Fruit fly (Drosophila melanogaster) whole organism, embryonic: ENCODE data around the gene CG31265.

ENCODE experiments used
- Adf1 ChIP-seq: fragments of 200-800 bp; sonication (Bioruptor generic); IDR thresholded peaks from 2 replicates; pipeline ENCODE4 v1.3.6; 2022; ENCODE audit warnings: missing biosample characterization, missing genetic modification characterization
- Antp ChIP-seq: fragments of 200-800 bp; sonication (Bioruptor generic); optimal IDR thresholded peaks from 3 replicates; lab custom pipeline; 2016; ENCODE audit warnings: missing biosample characterization, missing genetic modification characterization
- B-H1 ChIP-seq: fragments of 200-800 bp; sonication (Bioruptor generic); IDR thresholded peaks from 3 replicates; pipeline ENCODE4 v1.3.6; 2022; ENCODE audit warnings: missing biosample characterization, missing genetic modification characterization
- Bgb ChIP-seq: fragments of 200-800 bp; sonication (Bioruptor generic); IDR thresholded peaks from 2 replicates; pipeline ENCODE4 v1.3.6; 2022; ENCODE audit warnings: missing biosample characterization, missing genetic modification characterization; ENCODE audit not compliant: partially characterized antibody
- CG1024 ChIP-seq: fragments of 200-800 bp; sonication (Bioruptor generic); IDR thresholded peaks from 2 replicates; pipeline ENCODE4 v1.3.6; 2022; ENCODE audit warnings: missing biosample characterization, missing genetic modification characterization
- CG12236 ChIP-seq: fragments of 200-800 bp; sonication (Bioruptor generic); optimal IDR thresholded peaks from 2 replicates; lab custom pipeline; 2016; ENCODE audit warnings: missing biosample characterization, missing genetic modification characterization
- CG12299 ChIP-seq: fragments of 200-800 bp; sonication (Bioruptor generic); optimal IDR thresholded peaks from 2 replicates; lab custom pipeline; 2018; ENCODE audit warnings: missing biosample characterization, mild to moderate bottlenecking, missing genetic modification characterization
- CG15479 ChIP-seq: fragments of 200-800 bp; sonication (Bioruptor generic); optimal IDR thresholded peaks from 3 replicates; lab custom pipeline; 2019; ENCODE audit warnings: missing biosample characterization, mild to moderate bottlenecking, missing genetic modification characterization, moderate library complexity
- CG17186 ChIP-seq: fragments of 200-800 bp; sonication (Bioruptor generic); optimal IDR thresholded peaks from 3 replicates; lab custom pipeline; 2017; ENCODE audit warnings: missing biosample characterization, missing genetic modification reagents, missing genetic modification characterization
- CG17385 ChIP-seq: fragments of 200-800 bp; sonication (Bioruptor generic); optimal IDR thresholded peaks from 3 replicates; lab custom pipeline; 2018; ENCODE audit warnings: missing biosample characterization, mild to moderate bottlenecking, missing genetic modification characterization
- CG17912 ChIP-seq: fragments of 200-800 bp; sonication (Bioruptor generic); optimal IDR thresholded peaks from 2 replicates; lab custom pipeline; 2018; ENCODE audit warnings: missing biosample characterization, mild to moderate bottlenecking, missing genetic modification characterization
- CG18599 ChIP-seq: fragments of 200-800 bp; sonication (Bioruptor generic); optimal IDR thresholded peaks from 3 replicates; lab custom pipeline; 2017; ENCODE audit warnings: missing biosample characterization, missing genetic modification characterization, mild to moderate bottlenecking, moderate library complexity, missing genetic modification reagents
- CG31224 ChIP-seq: fragments of 200-800 bp; sonication (Bioruptor generic); IDR thresholded peaks from 2 replicates; pipeline ENCODE4 v1.3.6; 2022; ENCODE audit warnings: missing biosample characterization, missing genetic modification characterization
- CG3163 ChIP-seq: fragments of 200-800 bp; sonication (Bioruptor generic); optimal IDR thresholded peaks from 3 replicates; lab custom pipeline; 2016; ENCODE audit warnings: missing biosample characterization, missing genetic modification characterization
- CG3726 ChIP-seq: fragments of 200-800 bp; sonication (Bioruptor generic); IDR thresholded peaks from 3 replicates; pipeline ENCODE4, ENCODE4 v1.3.6; 2022; ENCODE audit warnings: missing biosample characterization, missing genetic modification characterization
- CG7928 ChIP-seq: fragments of 200-800 bp; sonication (Bioruptor generic); optimal IDR thresholded peaks from 2 replicates; lab custom pipeline; 2017; ENCODE audit warnings: missing biosample characterization, mild to moderate bottlenecking, missing genetic modification characterization
- CG8924 ChIP-seq: fragments of 200-800 bp; optimal IDR thresholded peaks from 3 replicates; lab custom pipeline; 2019; ENCODE audit warnings: missing biosample characterization, mild to moderate bottlenecking, missing genetic modification characterization, moderate library complexity
- CTCF ChIP-seq: fragments of 200-800 bp; sonication (Bioruptor generic); optimal IDR thresholded peaks from 2 replicates; lab custom pipeline; 2017; ENCODE audit warnings: missing biosample characterization, mild to moderate bottlenecking, missing genetic modification characterization, moderate library complexity
- D19A ChIP-seq: fragments of 200-800 bp; optimal IDR thresholded peaks from 3 replicates; lab custom pipeline; 2019; ENCODE audit warnings: missing biosample characterization, mild to moderate bottlenecking, missing genetic modification characterization, moderate library complexity
- GATAe ChIP-seq: fragments of 200-800 bp; sonication (Bioruptor generic); conservative IDR thresholded peaks from 2 replicates; pipeline ENCODE4 v1.3.6; 2022; ENCODE audit warnings: missing biosample characterization, missing genetic modification characterization
- HLH3B ChIP-seq: fragments of 200-800 bp; sonication (Bioruptor generic); IDR thresholded peaks from 2 replicates; pipeline ENCODE4 v1.3.6; 2022; ENCODE audit warnings: missing biosample characterization, missing genetic modification characterization
- HLH4C ChIP-seq: fragments of 200-800 bp; sonication (Bioruptor generic); IDR thresholded peaks from 3 replicates; pipeline ENCODE4 v1.3.6; 2022; ENCODE audit warnings: missing biosample characterization, missing genetic modification characterization; ENCODE audit not compliant: partially characterized antibody
- Hr39 ChIP-seq: fragments of >200 bp; optimal IDR thresholded peaks from 2 replicates; lab custom pipeline; 2017
- Mes4 ChIP-seq: fragments of 200-800 bp; sonication (Bioruptor generic); optimal IDR thresholded peaks from 2 replicates; lab custom pipeline; 2016; ENCODE audit warnings: missing biosample characterization, missing genetic modification characterization
- NFAT ChIP-seq: fragments of 200-800 bp; sonication (Bioruptor generic); IDR thresholded peaks from 2 replicates; pipeline ENCODE4 v1.3.6; 2022; ENCODE audit warnings: missing biosample characterization, missing genetic modification characterization
- Sry-δ ChIP-seq: fragments of 200-800 bp; sonication (Bioruptor generic); optimal IDR thresholded peaks from 2 replicates; lab custom pipeline; 2016; ENCODE audit warnings: missing biosample characterization, missing genetic modification characterization
- TFAM ChIP-seq: fragments of 200-800 bp; sonication (Bioruptor generic); optimal IDR thresholded peaks from 2 replicates; lab custom pipeline; 2017; ENCODE audit warnings: missing biosample characterization, missing genetic modification characterization, inconsistent platforms
- Taf1 ChIP-seq: fragments of 200-800 bp; sonication (Bioruptor generic); IDR thresholded peaks from 2 replicates; pipeline ENCODE4 v1.3.6; 2022; ENCODE audit warnings: missing biosample characterization, missing genetic modification characterization
- amos ChIP-seq: fragments of 200-800 bp; sonication (Bioruptor generic); IDR thresholded peaks from 2 replicates; pipeline ENCODE4 v1.3.6; 2022; ENCODE audit warnings: missing biosample characterization, missing genetic modification characterization; ENCODE audit not compliant: partially characterized antibody
- crol ChIP-seq: fragments of 200-800 bp; sonication (Bioruptor generic); IDR thresholded peaks from 2 replicates; pipeline ENCODE4 v1.3.6; 2022; ENCODE audit warnings: missing biosample characterization, missing genetic modification characterization
- dpn ChIP-seq, 2 experiments: fragments of 200-800 bp; sonication (Bioruptor generic); optimal IDR thresholded peaks; 3 replicates each; lab custom pipeline; 2016; ENCODE audit warnings: missing biosample characterization in 2 of 2, missing genetic modification characterization in 2 of 2
- fd3F ChIP-seq: fragments of 200-800 bp; sonication (Bioruptor generic); optimal IDR thresholded peaks from 2 replicates; lab custom pipeline; 2018; ENCODE audit warnings: missing biosample characterization, mild to moderate bottlenecking, missing genetic modification characterization, moderate library complexity
- fd96Cb ChIP-seq: fragments of 200-800 bp; sonication (Bioruptor generic); optimal IDR thresholded peaks from 2 replicates; lab custom pipeline; 2018; ENCODE audit warnings: missing biosample characterization, mild to moderate bottlenecking, missing genetic modification characterization, moderate library complexity
- ftz-f1 ChIP-seq: fragments of 200-800 bp; sonication (Bioruptor generic); optimal IDR thresholded peaks from 2 replicates; lab custom pipeline; 2016; ENCODE audit warnings: missing biosample characterization, missing genetic modification characterization
- hbn ChIP-seq: fragments of 200-800 bp; sonication (Bioruptor generic); IDR thresholded peaks from 2 replicates; pipeline ENCODE4 v1.3.6; 2022; ENCODE audit warnings: missing biosample characterization, missing genetic modification characterization; ENCODE audit not compliant: partially characterized antibody
- her ChIP-seq: fragments of 200-800 bp; sonication (Bioruptor generic); optimal IDR thresholded peaks from 2 replicates; lab custom pipeline; 2016; ENCODE audit warnings: missing biosample characterization, missing genetic modification characterization
- hth ChIP-seq: fragments of >200 bp; optimal IDR thresholded peaks from 2 replicates; lab custom pipeline; 2017; ENCODE audit warnings: inconsistent platforms
- jing ChIP-seq: fragments of 200-800 bp; sonication (Bioruptor generic); optimal IDR thresholded peaks from 2 replicates; lab custom pipeline; 2018; ENCODE audit warnings: missing biosample characterization, mild to moderate bottlenecking, missing genetic modification characterization
- kay ChIP-seq: fragments of 200-800 bp; sonication (Bioruptor generic); optimal IDR thresholded peaks from 2 replicates; lab custom pipeline; 2016; ENCODE audit warnings: missing biosample characterization, missing genetic modification characterization
- klu ChIP-seq: fragments of 200-800 bp; sonication (Bioruptor generic); IDR thresholded peaks from 2 replicates; pipeline ENCODE4 v1.3.6; 2022; ENCODE audit warnings: missing biosample characterization, missing genetic modification characterization
- knrl ChIP-seq: fragments of 200-800 bp; sonication (Bioruptor generic); IDR thresholded peaks from 3 replicates; pipeline ENCODE4 v1.3.6; 2022; ENCODE audit warnings: missing biosample characterization, missing genetic modification characterization; ENCODE audit not compliant: partially characterized antibody
- phol ChIP-seq: fragments of 200-800 bp; sonication (Bioruptor generic); optimal IDR thresholded peaks from 3 replicates; lab custom pipeline; 2018; ENCODE audit warnings: missing biosample characterization, mild to moderate bottlenecking, missing genetic modification characterization, moderate library complexity
- slbo ChIP-seq: fragments of 200-800 bp; sonication (Bioruptor generic); IDR thresholded peaks from 2 replicates; pipeline ENCODE4 v1.3.6; 2022; ENCODE audit warnings: missing biosample characterization, missing genetic modification characterization
- sug ChIP-seq: fragments of 200-800 bp; optimal IDR thresholded peaks from 2 replicates; lab custom pipeline; 2019; ENCODE audit warnings: missing biosample characterization, mild to moderate bottlenecking, missing genetic modification characterization, moderate library complexity
- tap ChIP-seq: fragments of 200-800 bp; optimal IDR thresholded peaks from 3 replicates; lab custom pipeline; 2019; ENCODE audit warnings: missing biosample characterization, mild to moderate bottlenecking, missing genetic modification characterization, moderate library complexity
- tin ChIP-seq: fragments of 200-800 bp; sonication (Bioruptor generic); optimal IDR thresholded peaks from 3 replicates; lab custom pipeline; 2016; ENCODE audit warnings: missing biosample characterization, missing genetic modification characterization
- wek ChIP-seq: fragments of 200-800 bp; sonication (Bioruptor generic); optimal IDR thresholded peaks from 3 replicates; lab custom pipeline; 2018; ENCODE audit warnings: missing biosample characterization, mild to moderate bottlenecking, missing genetic modification characterization, moderate library complexity
- wor ChIP-seq: fragments of 200-800 bp; sonication (Bioruptor generic); IDR thresholded peaks from 2 replicates; pipeline ENCODE4 v1.3.6; 2022; ENCODE audit warnings: missing biosample characterization, missing genetic modification characterization
- zen ChIP-seq: fragments of 200-800 bp; sonication (Bioruptor generic); optimal IDR thresholded peaks from 3 replicates; lab custom pipeline; 2018; ENCODE audit warnings: missing biosample characterization, mild to moderate bottlenecking, missing genetic modification characterization, moderate library complexity
- zen2 ChIP-seq: fragments of 200-800 bp; sonication (Bioruptor generic); IDR thresholded peaks from 3 replicates; pipeline ENCODE4 v1.3.6; 2022; ENCODE audit warnings: missing biosample characterization, missing genetic modification characterization; ENCODE audit not compliant: partially characterized antibody
- zfh2 ChIP-seq: fragments of 200-800 bp; sonication (Bioruptor generic); optimal IDR thresholded peaks from 2 replicates; lab custom pipeline; 2016; ENCODE audit warnings: missing biosample characterization, missing genetic modification characterization

CG31265 gene

DNA sequence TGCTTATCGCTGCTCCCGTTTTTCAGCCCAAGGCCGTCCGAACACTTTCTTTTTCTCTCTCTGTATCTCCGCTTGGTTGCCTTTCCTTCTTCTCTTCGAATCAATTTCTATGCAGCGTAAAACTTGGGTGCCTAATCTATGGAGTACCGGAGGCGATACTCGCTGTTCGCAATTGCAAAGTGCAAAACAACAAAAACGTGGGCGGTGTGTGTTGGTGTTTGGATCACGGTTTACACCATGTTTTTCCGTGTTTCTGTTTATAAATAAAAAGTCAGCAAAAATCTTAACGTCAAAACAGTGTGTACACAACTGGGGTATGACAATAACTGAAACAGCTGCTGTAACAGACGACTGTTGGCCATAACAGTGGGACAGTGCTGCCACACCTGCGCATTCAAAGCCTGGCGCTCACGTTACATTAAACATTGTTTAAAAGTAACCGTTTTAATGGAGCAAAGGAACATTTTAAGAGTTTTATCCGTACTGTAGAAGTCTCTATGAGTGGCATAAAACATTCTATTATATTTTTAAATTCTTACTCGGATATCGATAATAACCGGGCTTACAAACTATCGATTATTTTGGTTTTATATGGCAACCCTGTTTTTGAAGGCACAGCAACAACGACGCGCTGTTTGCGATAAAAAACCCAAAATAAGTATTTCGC lies 21.2 kb downstream of the CG31265 start, which contains the start of the genes m-cup and Det (continued):
- TF ChIP-seq CG3726: no peak
- no peak for TF ChIP-seq Adf1 (GFP tag; lab: Robert Waterston, UW)
- TF ChIP-seq CG31224 (GFP tag; lab: Robert Waterston, UW): no peak
- TF ChIP-seq fd3F (GFP tag; lab: Kevin White, UChicago): no peak
- no peak for TF ChIP-seq CG1024 (GFP tag; lab: Robert Waterston, UW)
- no peak for TF ChIP-seq CG3163
- no peak for TF ChIP-seq tin
- peak; percentile 30 for TF ChIP-seq CTCF (GFP tag; lab: Kevin White, UChicago)
- TF ChIP-seq hbn (GFP tag; lab: Robert Waterston, UW): peak; percentile 51; the same call in 1 of the 2 replicates
- TF ChIP-seq CG7928: no peak
- no peak for TF ChIP-seq GATAe (GFP tag; lab: Robert Waterston, UW)
- TF ChIP-seq CG18599 (GFP tag; lab: Kevin White, UChicago): peak; percentile 18
- peak; percentile 69 for TF ChIP-seq Sry-δ (GFP tag; lab: Kevin White, UChicago)
- TF ChIP-seq phol (tag; lab: Kevin White, UChicago): peak; percentile 61
- no peak for TF ChIP-seq tap (tag; lab: Kevin White, UChicago)
- TF ChIP-seq zfh2 (GFP tag; lab: Kevin White, UChicago): peak; percentile 31
- no peak for TF ChIP-seq Antp (GFP tag; lab: Kevin White, UChicago)
- no peak for TF ChIP-seq CG12236 (GFP tag; lab: Kevin White, UChicago)
- peak; percentile 64 for TF ChIP-seq Bgb (GFP tag; lab: Robert Waterston, UW)
- peak; percentile 80 for TF ChIP-seq knrl (GFP tag; lab: Robert Waterston, UW)
- TF ChIP-seq D19A (tag; lab: Kevin White, UChicago): no peak
- TF ChIP-seq wor (GFP tag; lab: Robert Waterston, UW): no peak
- no peak for TF ChIP-seq kay (GFP tag; lab: Kevin White, UChicago)
- TF ChIP-seq TFAM (GFP tag; lab: Kevin White, UChicago): no peak
- TF ChIP-seq jing: no peak
- no peak for TF ChIP-seq hth (lab: Kevin White, UChicago)
- TF ChIP-seq sug: peak; percentile 20
- TF ChIP-seq klu (GFP tag; lab: Robert Waterston, UW): no peak
- no peak for TF ChIP-seq CG15479
- peak; percentile 26; the same call in 1 of the 3 replicates for TF ChIP-seq zen2 (GFP tag; lab: Robert Waterston, UW)
- TF ChIP-seq HLH4C: peak; percentile 60; the same call in 1 of the 3 replicates
- no peak for TF ChIP-seq HLH3B (GFP tag; lab: Robert Waterston, UW)
- TF ChIP-seq CG17385 (GFP tag; lab: Kevin White, UChicago): no peak
- no peak for TF ChIP-seq CG17912 (GFP tag; lab: Kevin White, UChicago)
- no peak for TF ChIP-seq CG12299 (tag; lab: Kevin White, UChicago)
- TF ChIP-seq CG17186 (GFP tag; lab: Kevin White, UChicago): peak; percentile 79
- peak; percentile 9 for TF ChIP-seq CG8924 (tag; lab: Kevin White, UChicago)
- TF ChIP-seq amos (GFP tag; lab: Robert Waterston, UW): peak; percentile 69
- TF ChIP-seq B-H1 (GFP tag; lab: Robert Waterston, UW): no peak
- no peak for TF ChIP-seq ftz-f1
- TF ChIP-seq Mes4 (GFP tag; lab: Kevin White, UChicago): no peak
- TF ChIP-seq her (GFP tag; lab: Kevin White, UChicago): no peak
- no peak for TF ChIP-seq NFAT (GFP tag; lab: Robert Waterston, UW)
- TF ChIP-seq fd96Cb (tag; lab: Kevin White, UChicago): no peak
- no peak for TF ChIP-seq crol (GFP tag; lab: Robert Waterston, UW)
- no peak for TF ChIP-seq slbo (GFP tag; lab: Robert Waterston, UW)
- TF ChIP-seq wek (GFP tag; lab: Kevin White, UChicago): peak; percentile 6
- TF ChIP-seq dpn (GFP tag; optimal IDR thresholded peaks at IDR 0.05; lab: Kevin White, UChicago): peak in 1 of 2 experiments; percentile 18
- no peak for TF ChIP-seq Hr39 (lab: Kevin White, UChicago)
- no peak for TF ChIP-seq Taf1 (GFP tag; lab: Robert Waterston, UW)
- no peak for TF ChIP-seq zen
